Worm (Caenorhabditis elegans): Measurements from ENCODE around the gene egrh-3.
A peak's percentile ranks its signal among the peaks of the same experiment; 100 is the strongest.

egrh-3 gene

ce11 chrIV:2709590-2710201 is 21.1 kb upstream of the egrh-3 start (continued):
- TF ChIP-seq lin-26 (GFP tag; IDR thresholded peaks at IDR 0.05) (no peak), attf-3 (GFP tag; conservative IDR thresholded peaks at IDR 0.05) (no peak), rec-8 (tag; optimal IDR thresholded peaks at IDR 0.05) (no peak), attf-5 (GFP tag; optimal IDR thresholded peaks at IDR 0.05) (peak; percentile 67), mcd-1 (GFP tag; IDR thresholded peaks at IDR 0.05) (no peak), hrde-1 (tag; optimal IDR thresholded peaks at IDR 0.05; ENCODE audit: borderline replicate concordance) (no peak), zfh-2 (GFP tag; conservative IDR thresholded peaks at IDR 0.05) (no peak), ztf-25 (GFP tag; IDR thresholded peaks at IDR 0.05) (no peak), hlh-12 (tag; optimal IDR thresholded peaks at IDR 0.05) (no peak), snpc-1.1 (tag; optimal IDR thresholded peaks at IDR 0.05; ENCODE audit: insufficient read depth) (no peak), F49E8.2 (tag; optimal IDR thresholded peaks at IDR 0.05; ENCODE audit: insufficient read depth) (no peak), athp-1 (tag; optimal IDR thresholded peaks at IDR 0.05) (no peak), xnd-1 (tag; optimal IDR thresholded peaks at IDR 0.05) (no peak), aptf-2 (GFP tag; conservative IDR thresholded peaks at IDR 0.05) (no peak), madf-8 (GFP tag; conservative IDR thresholded peaks at IDR 0.05) (no peak), hsf-1 (GFP tag; IDR thresholded peaks at IDR 0.05) (0 out of 2 replicates have a peak, but pooled peaks have one; percentile 54), lsl-1 (GFP tag; optimal IDR thresholded peaks at IDR 0.05) (no peak), him-1 (tag; optimal IDR thresholded peaks at IDR 0.05) (no peak), F33H1.4 (GFP tag; IDR thresholded peaks at IDR 0.05) (no peak), sptf-2 (GFP tag; optimal IDR thresholded peaks at IDR 0.05) (no peak), die-1 (tag; optimal IDR thresholded peaks at IDR 0.05) (no peak), pha-4 (tag; optimal IDR thresholded peaks at IDR 0.05) (no peak), K11D2.4 (GFP tag; IDR thresholded peaks at IDR 0.05) (peak; percentile 55), B0019.2 (GFP tag; conservative IDR thresholded peaks at IDR 0.05) (no peak), egl-44 (GFP tag; IDR thresholded peaks at IDR 0.05) (peak; percentile 65; the same call in 1 of the 2 replicates), Y79H2A.3 (GFP tag; conservative IDR thresholded peaks at IDR 0.05) (peak; percentile 67), ama-1 (optimal IDR thresholded peaks at IDR 0.05) (no peak), ama-1 (GFP tag; optimal IDR thresholded peaks at IDR 0.05) (no peak), dox-1 (GFP tag; IDR thresholded peaks at IDR 0.05) (no peak; the same call in 1 of the 2 replicates), Y53G8AR.9 (GFP tag; conservative IDR thresholded peaks at IDR 0.05) (peak; percentile 87), F55B11.4 (tag; optimal IDR thresholded peaks at IDR 0.05; ENCODE audit: borderline replicate concordance, insufficient read depth) (no peak), aptf-3 (GFP tag; IDR thresholded peaks at IDR 0.05) (no peak), hmg-20 (GFP tag; IDR thresholded peaks at IDR 0.05) (peak; percentile 26; the same call in 1 of the 2 replicates), bed-1 (GFP tag; IDR thresholded peaks at IDR 0.05) (no peak), repo-1 (tag; optimal IDR thresholded peaks at IDR 0.05) (peak; percentile 24), mel-28 (tag; optimal IDR thresholded peaks at IDR 0.05; ENCODE audit: borderline replicate concordance) (peak; percentile 32), let-607 (tag; optimal IDR thresholded peaks at IDR 0.05) (peak; percentile 6 to 12), ceh-58 (GFP tag; IDR thresholded peaks at IDR 0.05) (no peak), C17E4.6 (GFP tag; IDR thresholded peaks at IDR 0.05) (no peak), attf-6 (GFP tag; IDR thresholded peaks at IDR 0.05) (no peak), sea-2 (GFP tag; IDR thresholded peaks at IDR 0.05) (no peak), C06A6.2 (GFP tag; conservative IDR thresholded peaks at IDR 0.05) (peak; percentile 54; the same call in 1 of the 2 replicates), zim-3 (tag; optimal IDR thresholded peaks at IDR 0.05) (no peak), ets-4 (GFP tag; optimal IDR thresholded peaks at IDR 0.05) (peak; percentile 63), atf-7 (tag; optimal IDR thresholded peaks at IDR 0.05) (peak; percentile 65), tlf-1 (GFP tag; optimal IDR thresholded peaks at IDR 0.05) (peak; percentile 88), cebp-1 (GFP tag; IDR thresholded peaks at IDR 0.05) (peak; percentile 68; the same call in 1 of the 2 replicates), cebp-1 (tag; optimal IDR thresholded peaks at IDR 0.05) (peak; percentile 76)

Data from whole organism, young adult.